Fruit fly (Drosophila melanogaster): Measurements from ENCODE around the gene Syp.

- no peak for TF ChIP-seq insv (optimal IDR thresholded peaks at IDR 0.05)
- TF ChIP-seq ttk (optimal IDR thresholded peaks at IDR 0.05): no peak
- no peak for TF ChIP-seq h (optimal IDR thresholded peaks at IDR 0.05)
These were observed 80.7 kb downstream of the Syp start for dm6 chr3R:20837242-20837664.
